Worm (Caenorhabditis elegans) whole organism, late embryonic: Measurements from ENCODE around the gene H14E04.3.
"Not testable (repeated sequence)": the region's sequence is repeated elsewhere in the genome, so short reads cannot be mapped to it uniquely, and the experiment has no call there.

ENCODE experiments used
- F13H6.1 ChIP-seq: sonication (generic microtip); optimal IDR thresholded peaks from 2 replicates; lab custom pipeline; 2016; ENCODE audit warnings: missing genetic modification characterization, missing compliant biosample characterization
- T23F11.4 ChIP-seq: fragments of 200-800 bp; sonication (Bioruptor generic); optimal IDR thresholded peaks from 2 replicates; lab custom pipeline; 2018; ENCODE audit warnings: mild to moderate bottlenecking, missing genetic modification characterization, missing compliant biosample characterization
- ahr-1 ChIP-seq: sonication (generic microtip); optimal IDR thresholded peaks from 2 replicates; lab custom pipeline; 2016; ENCODE audit warnings: missing genetic modification characterization, missing compliant biosample characterization
- ama-1 ChIP-seq: fragments of 150-350 bp; optimal IDR thresholded peaks from 2 replicates; lab custom pipeline; 2014
- ceh-2 ChIP-seq: sonication (generic microtip); optimal IDR thresholded peaks from 2 replicates; lab custom pipeline; 2016; ENCODE audit warnings: missing genotype, missing genetic modification characterization, missing compliant biosample characterization
- ceh-24 ChIP-seq: sonication (generic microtip); optimal IDR thresholded peaks from 2 replicates; lab custom pipeline; 2016; ENCODE audit warnings: mild to moderate bottlenecking, missing genetic modification characterization, missing compliant biosample characterization
- ceh-6 ChIP-seq: fragments of 200-800 bp; sonication (Bioruptor generic); optimal IDR thresholded peaks from 2 replicates; lab custom pipeline; 2018; ENCODE audit warnings: mild to moderate bottlenecking, missing genetic modification characterization, missing compliant biosample characterization
- ceh-9 ChIP-seq: sonication (generic microtip); optimal IDR thresholded peaks from 2 replicates; lab custom pipeline; 2016; ENCODE audit warnings: mild to moderate bottlenecking, missing genetic modification characterization, inconsistent platforms, missing compliant biosample characterization
- madf-2 ChIP-seq: sonication (generic microtip); optimal IDR thresholded peaks from 2 replicates; lab custom pipeline; 2017; ENCODE audit warnings: missing genetic modification characterization, missing compliant biosample characterization
- sox-4 ChIP-seq: sonication (generic microtip); optimal IDR thresholded peaks from 2 replicates; lab custom pipeline; 2017; ENCODE audit warnings: mild to moderate bottlenecking, missing genetic modification characterization, inconsistent platforms, missing compliant biosample characterization
- ttx-3 ChIP-seq: sonication (generic microtip); optimal IDR thresholded peaks from 2 replicates; lab custom pipeline; 2016; ENCODE audit warnings: missing genetic modification reagents, missing genetic modification characterization, missing compliant biosample characterization

DNA sequence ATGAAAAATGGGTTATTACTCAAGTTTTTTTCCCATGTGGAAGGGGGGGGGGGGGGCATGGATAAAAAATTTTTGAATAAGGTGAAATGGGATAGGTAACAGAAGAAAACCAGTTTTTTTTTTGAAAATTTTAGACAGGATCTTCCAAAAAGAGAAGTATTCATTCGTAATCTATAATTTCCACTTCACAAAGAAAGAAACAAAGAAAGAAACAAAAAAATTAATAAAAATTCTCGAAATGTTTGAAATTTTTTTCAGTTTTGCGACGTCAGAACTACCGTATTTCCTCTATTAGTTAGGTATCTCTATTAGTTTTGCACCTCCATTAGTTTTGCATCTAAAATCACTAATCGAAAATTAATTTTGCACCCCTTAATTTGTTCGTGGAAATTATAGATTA is 49.0 kb upstream of the H14E04.3 start, which contains the start of gene W04B5.6:
- not testable (repeated sequence) for TF ChIP-seq ttx-3 (tag; lab: Kevin White, UChicago); ama-1 (lab: Kevin White, UChicago); ceh-6 (GFP tag; lab: Kevin White, UChicago); ahr-1 (tag; lab: Kevin White, UChicago); F13H6.1 (tag; lab: Kevin White, UChicago); T23F11.4; sox-4 (tag; lab: Kevin White, UChicago); madf-2 (tag; lab: Kevin White, UChicago); ceh-24 (tag; lab: Kevin White, UChicago); ceh-9 (tag; lab: Kevin White, UChicago); ceh-2 (tag; lab: Kevin White, UChicago)
